Fruit fly (Drosophila melanogaster): ENCODE measurements around the gene CG7148.

DNA sequence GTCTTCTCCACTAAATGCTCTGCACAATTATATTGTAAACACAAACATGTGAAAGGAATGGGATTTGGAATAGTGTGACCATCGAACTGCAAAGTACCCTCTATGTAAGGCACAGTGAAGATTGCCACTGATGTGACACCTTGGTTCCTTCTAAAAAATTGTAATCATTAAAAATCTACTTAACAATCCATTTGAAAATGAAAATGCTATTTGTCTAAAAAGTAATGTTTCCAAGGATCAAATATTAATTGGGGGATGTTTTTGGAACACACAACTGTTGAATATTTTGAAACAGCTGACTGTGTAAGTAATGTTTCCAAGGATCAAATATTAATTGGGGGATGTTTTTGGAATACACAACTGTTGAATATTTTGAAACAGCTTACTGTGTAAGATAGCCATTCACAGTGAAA, 3.9 kb downstream of the CG7148 start, which contains the start of gene CG32448:
- no peak for TF ChIP-seq Dll (optimal IDR thresholded peaks at IDR 0.05)
- no peak for TF ChIP-seq psq (optimal IDR thresholded peaks at IDR 0.05)
- no peak for TF ChIP-seq pan (optimal IDR thresholded peaks at IDR 0.05)
- TF ChIP-seq CG8478 (optimal IDR thresholded peaks at IDR 0.05) = no peak
- no peak for TF ChIP-seq usp (GFP tag; optimal IDR thresholded peaks at IDR 0.05)

Data from whole organism.